Fruit fly (Drosophila melanogaster) whole organism, pupa: Measurements from ENCODE around the gene Argp.

Experiments
- CG10348 ChIP-seq: fragments of 200-800 bp; sonication (Bioruptor generic); IDR thresholded peaks from 2 replicates; pipeline ENCODE4 v1.3.6; 2022; ENCODE audit warnings: missing biosample characterization, missing genetic modification characterization
- CG17806 ChIP-seq: fragments of 200-800 bp; sonication (Bioruptor generic); optimal IDR thresholded peaks from 2 replicates; lab custom pipeline; 2018; ENCODE audit warnings: missing biosample characterization, mild to moderate bottlenecking, missing genetic modification characterization, moderate library complexity
- CG32121 ChIP-seq: fragments of 200-800 bp; sonication (Bioruptor generic); IDR thresholded peaks from 2 replicates; pipeline ENCODE4 v1.3.6; 2022; ENCODE audit warnings: missing biosample characterization, missing genetic modification characterization
- CG8301 ChIP-seq: fragments of 200-800 bp; sonication (Bioruptor generic); optimal IDR thresholded peaks from 2 replicates; lab custom pipeline; 2018; ENCODE audit warnings: missing biosample characterization, mild to moderate bottlenecking, missing genetic modification characterization
- D1 ChIP-seq: fragments of 200-800 bp; sonication (Bioruptor generic); optimal IDR thresholded peaks from 2 replicates; lab custom pipeline; 2018; ENCODE audit warnings: missing biosample characterization, mild to moderate bottlenecking, missing genetic modification characterization, moderate library complexity
- EcR ChIP-seq: fragments of 200-800 bp; sonication (Bioruptor generic); optimal IDR thresholded peaks from 3 replicates; lab custom pipeline; 2019; ENCODE audit warnings: missing biosample characterization, missing genetic modification characterization, mild to moderate bottlenecking, moderate library complexity, missing genetic modification reagents
- Ets98B ChIP-seq: fragments of 200-800 bp; sonication (Bioruptor generic); IDR thresholded peaks from 2 replicates; pipeline ENCODE4 v1.3.6; 2022; ENCODE audit warnings: missing biosample characterization, missing genetic modification characterization
- Pif1A ChIP-seq: fragments of 200-800 bp; sonication (Bioruptor generic); optimal IDR thresholded peaks from 3 replicates; lab custom pipeline; 2016; ENCODE audit warnings: missing biosample characterization, missing genetic modification characterization
- fd96Ca ChIP-seq: fragments of 200-800 bp; sonication (Bioruptor generic); IDR thresholded peaks from 3 replicates; pipeline ENCODE4 v1.3.6; 2022; ENCODE audit warnings: missing biosample characterization, missing genetic modification characterization

DNA sequence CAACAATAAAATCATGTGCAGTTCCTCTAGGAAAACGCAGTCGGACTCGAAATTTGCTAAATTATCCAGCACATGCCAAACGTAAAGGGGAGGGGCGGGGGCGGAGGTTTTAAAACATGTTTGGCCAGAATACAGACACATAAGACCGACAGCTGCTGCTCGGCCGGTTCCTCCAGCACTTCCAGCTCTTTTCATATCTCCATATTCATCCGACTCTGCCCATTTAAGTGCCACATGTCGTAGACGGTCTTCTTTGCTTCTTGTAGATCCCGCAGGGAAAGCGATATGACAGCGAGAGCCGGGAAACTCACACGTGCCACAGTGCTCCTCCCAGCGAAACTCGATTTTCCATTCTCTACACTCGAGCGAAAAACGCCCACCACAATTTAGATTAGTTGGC lies 9.3 kb upstream of the Argp start:
- TF ChIP-seq EcR (GFP tag; lab: Kevin White, UChicago) (no peak), D1 (tag; lab: Kevin White, UChicago) (no peak), CG17806 (tag; lab: Kevin White, UChicago) (no peak), CG32121 (GFP tag; lab: Robert Waterston, UW) (no peak), Ets98B (GFP tag; lab: Robert Waterston, UW) (no peak), fd96Ca (no peak), Pif1A (GFP tag; lab: Kevin White, UChicago) (no peak), CG10348 (GFP tag; lab: Robert Waterston, UW) (no peak), CG8301 (no peak)
